Fruit fly (Drosophila melanogaster): ENCODE measurements around the gene CG34049.

CG34049 gene

dm6 chr2L:2216065-2216464 is 49.1 kb downstream of the CG34049 start, which contains the start of gene daed:
Gene daed (minus strand): TSS chr2L:2216311.
- TF ChIP-seq CG8478 (optimal IDR thresholded peaks at IDR 0.05) (no peak), CTCF (optimal IDR thresholded peaks at IDR 0.05) (no peak)

All from S2 (cell line).